Fruit fly (Drosophila melanogaster): ENCODE measurements around the gene Hs3st-B.
A peak's percentile ranks its signal among the peaks of the same experiment; 100 is the strongest.

Gene Hs3st-B

dm6 chrX:19281271-19281670 lies 32.8 kb downstream of the Hs3st-B start (continued):
- no peak for TF ChIP-seq eve (GFP tag; optimal IDR thresholded peaks at IDR 0.05)
- no peak for TF ChIP-seq CG17912 (GFP tag; optimal IDR thresholded peaks at IDR 0.05)
- peak; percentile 56 for TF ChIP-seq Meics (GFP tag; optimal IDR thresholded peaks at IDR 0.05)
- TF ChIP-seq CG7786 (GFP tag; optimal IDR thresholded peaks at IDR 0.05), result no peak
- TF ChIP-seq NK7.1 (GFP tag; optimal IDR thresholded peaks at IDR 0.05), result no peak
- TF ChIP-seq CrebB (tag; optimal IDR thresholded peaks at IDR 0.05), result no peak
- 0 out of 2 replicates have a peak, but pooled peaks have one; percentile 31 for TF ChIP-seq wdn (GFP tag; IDR thresholded peaks at IDR 0.05)
- 0 out of 2 replicates have a peak, but pooled peaks have one; percentile 33 for TF ChIP-seq CG11085 (GFP tag; IDR thresholded peaks at IDR 0.05)
- TF ChIP-seq tx (GFP tag; optimal IDR thresholded peaks at IDR 0.05), result no peak
- TF ChIP-seq az2 (GFP tag; optimal IDR thresholded peaks at IDR 0.05), result peak; percentile 18
- no peak for TF ChIP-seq tap (tag; optimal IDR thresholded peaks at IDR 0.05)
- no peak for TF ChIP-seq Atf-2 (GFP tag; optimal IDR thresholded peaks at IDR 0.05)
- TF ChIP-seq nau (GFP tag; optimal IDR thresholded peaks at IDR 0.05), result no peak
- TF ChIP-seq hbn (GFP tag; IDR thresholded peaks at IDR 0.05; ENCODE audit: partially characterized antibody), result no peak
- peak; percentile 40 for TF ChIP-seq bcd (GFP tag; optimal IDR thresholded peaks at IDR 0.05)
- peak; percentile 52 for TF ChIP-seq BtbVII (GFP tag; optimal IDR thresholded peaks at IDR 0.05)
- TF ChIP-seq Atf6 (GFP tag; IDR thresholded peaks at IDR 0.05), result no peak
- peak; percentile 50; the same call in 1 of the 3 replicates for TF ChIP-seq zfh1 (GFP tag; IDR thresholded peaks at IDR 0.05)
- TF ChIP-seq Deaf1 (tag; optimal IDR thresholded peaks at IDR 0.05), result no peak
- TF ChIP-seq ase (GFP tag; IDR thresholded peaks at IDR 0.05), result peak; percentile 13; the same call in 1 of the 3 replicates
- peak; percentile 6 for TF ChIP-seq CG13424 (tag; optimal IDR thresholded peaks at IDR 0.05)
- no peak for TF ChIP-seq abd-A (tag; optimal IDR thresholded peaks at IDR 0.05)
- TF ChIP-seq ab (GFP tag; optimal IDR thresholded peaks at IDR 0.05), result no peak
- peak; percentile 27; the same call in 1 of the 3 replicates for TF ChIP-seq CG11695 (GFP tag; IDR thresholded peaks at IDR 0.05)
- TF ChIP-seq CG7745 (tag; optimal IDR thresholded peaks at IDR 0.05), result no peak
- TF ChIP-seq mam (GFP tag; optimal IDR thresholded peaks at IDR 0.05), result no peak
- TF ChIP-seq Side (GFP tag; optimal IDR thresholded peaks at IDR 0.05), result no peak
- peak; percentile 47 for TF ChIP-seq sd (tag; optimal IDR thresholded peaks at IDR 0.05)
- TF ChIP-seq CG18262 (tag; optimal IDR thresholded peaks at IDR 0.05), result peak; percentile 18
- TF ChIP-seq CG2120 (GFP tag; optimal IDR thresholded peaks at IDR 0.05), result peak; percentile 44
- TF ChIP-seq CG17829 (tag; optimal IDR thresholded peaks at IDR 0.05), result peak; percentile 16
- TF ChIP-seq CG3407 (GFP tag; optimal IDR thresholded peaks at IDR 0.05), result no peak
- TF ChIP-seq Dfd (GFP tag; optimal IDR thresholded peaks at IDR 0.05), result no peak
- TF ChIP-seq hth (optimal IDR thresholded peaks at IDR 0.05), result no peak
- TF ChIP-seq CG14710 (tag; optimal IDR thresholded peaks at IDR 0.05), result no peak
- no peak for TF ChIP-seq inv (GFP tag; IDR thresholded peaks at IDR 0.05; ENCODE audit: partially characterized antibody)
- TF ChIP-seq CG10147 (GFP tag; optimal IDR thresholded peaks at IDR 0.05), result no peak
- TF ChIP-seq pho (GFP tag; optimal IDR thresholded peaks at IDR 0.05), result no peak
- TF ChIP-seq aop (GFP tag; IDR thresholded peaks at IDR 0.05), result no peak
- TF ChIP-seq hb (GFP tag; IDR thresholded peaks at IDR 0.05; ENCODE audit: partially characterized antibody), result no peak
- TF ChIP-seq CG16863 (GFP tag; optimal IDR thresholded peaks at IDR 0.05), result no peak
- no peak for TF ChIP-seq trem (tag; optimal IDR thresholded peaks at IDR 0.05)
- TF ChIP-seq CG13775 (GFP tag; optimal IDR thresholded peaks at IDR 0.05), result peak; percentile 24
- TF ChIP-seq Ptx1 (GFP tag; IDR thresholded peaks at IDR 0.05), result no peak
- TF ChIP-seq CG12219 (GFP tag; optimal IDR thresholded peaks at IDR 0.05), result peak; percentile 5
- TF ChIP-seq ind (GFP tag; optimal IDR thresholded peaks at IDR 0.05), result peak; percentile 46
- no peak for TF ChIP-seq CG18476 (GFP tag; optimal IDR thresholded peaks at IDR 0.05)
- no peak for TF ChIP-seq CG11398 (GFP tag; optimal IDR thresholded peaks at IDR 0.05)
- TF ChIP-seq sens-2 (GFP tag; IDR thresholded peaks at IDR 0.05), result no peak
- TF ChIP-seq ken (GFP tag; IDR thresholded peaks at IDR 0.05), result no peak
- no peak for TF ChIP-seq Hr39 (optimal IDR thresholded peaks at IDR 0.05)
- TF ChIP-seq Dll (GFP tag; IDR thresholded peaks at IDR 0.05; ENCODE audit: partially characterized antibody), result no peak
